Fruit fly (Drosophila melanogaster) whole organism, pupa: ENCODE measurements around the gene Lamtor4.

Source experiments
- CG9948 ChIP-seq: fragments of 200-800 bp; sonication (Bioruptor generic); optimal IDR thresholded peaks from 2 replicates; lab custom pipeline; 2018; ENCODE audit warnings: missing biosample characterization, mild to moderate bottlenecking, missing genetic modification characterization, moderate library complexity
- D1 ChIP-seq: fragments of 200-800 bp; sonication (Bioruptor generic); optimal IDR thresholded peaks from 2 replicates; lab custom pipeline; 2018; ENCODE audit warnings: missing biosample characterization, mild to moderate bottlenecking, missing genetic modification characterization, moderate library complexity
- fd96Ca ChIP-seq: fragments of 200-800 bp; sonication (Bioruptor generic); IDR thresholded peaks from 3 replicates; pipeline ENCODE4 v1.3.6; 2022; ENCODE audit warnings: missing biosample characterization, missing genetic modification characterization
- gl ChIP-seq: fragments of 200-800 bp; sonication (Bioruptor generic); optimal IDR thresholded peaks from 2 replicates; lab custom pipeline; 2018; ENCODE audit warnings: missing biosample characterization, mild to moderate bottlenecking, missing genetic modification characterization

DNA sequence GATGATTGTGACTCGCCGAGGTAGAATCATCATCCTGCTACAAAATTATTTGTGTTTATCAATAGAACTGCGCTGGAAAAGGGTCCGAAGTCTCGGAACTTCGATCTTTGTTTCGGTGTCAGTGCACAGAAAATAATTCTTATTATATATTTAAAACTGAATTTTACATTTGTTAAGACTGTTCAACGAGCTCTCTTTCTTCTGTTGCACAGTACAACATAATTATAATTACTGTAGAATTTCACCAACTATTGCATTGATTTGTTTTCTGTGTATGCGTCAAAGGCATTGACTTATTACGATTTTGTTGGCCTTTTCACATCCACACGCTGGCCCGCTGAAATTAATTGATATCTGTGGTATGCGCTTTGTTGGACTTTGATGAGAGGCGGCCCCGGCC, 33.2 kb upstream of the Lamtor4 start:
- TF ChIP-seq CG9948 (tag; lab: Kevin White, UChicago): no peak
- TF ChIP-seq D1 (tag; lab: Kevin White, UChicago): no peak
- no peak for TF ChIP-seq gl (tag; lab: Kevin White, UChicago)
- TF ChIP-seq fd96Ca: no peak
